Fruit fly (Drosophila melanogaster): ENCODE measurements around the gene chp.

Gene chp

DNA sequence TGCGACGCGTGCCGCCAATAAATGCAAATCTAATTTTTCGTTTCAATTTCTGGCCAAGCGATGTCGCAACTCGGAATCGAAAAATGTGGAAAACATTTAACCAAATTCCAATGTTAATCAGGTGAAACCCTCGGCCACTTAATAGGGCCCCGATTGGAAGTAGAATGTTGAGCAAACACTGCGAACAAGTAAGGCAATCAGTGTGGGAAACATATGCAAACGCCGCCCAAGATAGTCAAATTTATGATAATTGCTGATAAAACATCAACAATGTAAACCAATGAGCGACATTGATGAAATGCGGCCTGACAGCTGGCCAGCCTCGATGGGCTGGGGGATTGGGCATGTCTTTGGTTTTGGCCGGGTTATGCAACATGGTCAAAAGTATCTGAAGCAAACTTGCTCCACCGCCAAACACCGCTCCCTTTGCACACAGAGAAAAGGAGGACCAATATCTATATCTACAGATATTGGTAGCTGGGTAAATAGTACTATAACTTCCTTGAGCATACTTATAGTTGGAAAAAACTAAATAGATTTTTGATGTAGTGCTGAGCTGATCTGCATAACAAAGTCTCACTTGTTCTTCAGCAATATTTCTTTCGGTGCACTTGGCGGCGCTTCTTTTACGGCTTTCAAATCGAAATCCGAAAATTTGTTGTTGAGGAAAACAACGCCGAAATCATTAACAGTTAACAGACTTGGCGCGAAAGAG lies 36.9 kb upstream of the chp start (continued):
- peak; percentile 59; the same call in 1 of the 2 replicates for TF ChIP-seq bowl (GFP tag; IDR thresholded peaks at IDR 0.05)
- TF ChIP-seq mirr (GFP tag; optimal IDR thresholded peaks at IDR 0.05) = no peak
- TF ChIP-seq CG32532 (GFP tag; IDR thresholded peaks at IDR 0.05) = peak; percentile 14; the same call in 1 of the 2 replicates
- no peak for TF ChIP-seq CG13287 (GFP tag; IDR thresholded peaks at IDR 0.05; ENCODE audit: partially characterized antibody)
- peak; percentile 74 for TF ChIP-seq CG30403 (GFP tag; optimal IDR thresholded peaks at IDR 0.05)
- peak; percentile 44 for TF ChIP-seq CG13123 (GFP tag; optimal IDR thresholded peaks at IDR 0.05)
- no peak for TF ChIP-seq HmgZ (tag; optimal IDR thresholded peaks at IDR 0.05)
- no peak for TF ChIP-seq fd102C (GFP tag; optimal IDR thresholded peaks at IDR 0.05)
- TF ChIP-seq Dll (GFP tag; IDR thresholded peaks at IDR 0.05; ENCODE audit: partially characterized antibody) = no peak
- no peak for TF ChIP-seq CG9215 (GFP tag; IDR thresholded peaks at IDR 0.05)
- TF ChIP-seq Rfx (GFP tag; IDR thresholded peaks at IDR 0.05) = peak; percentile 67
- no peak for TF ChIP-seq CG12769 (tag; optimal IDR thresholded peaks at IDR 0.05)
- no peak for TF ChIP-seq ftz-f1 (GFP tag; optimal IDR thresholded peaks at IDR 0.05)
- peak; percentile 71 for TF ChIP-seq Six4 (GFP tag; optimal IDR thresholded peaks at IDR 0.05)
- peak; percentile 59 for TF ChIP-seq pb (GFP tag; optimal IDR thresholded peaks at IDR 0.05)
- TF ChIP-seq CG14860 (GFP tag; IDR thresholded peaks at IDR 0.05; ENCODE audit: partially characterized antibody) = no peak
- peak; percentile 85 for TF ChIP-seq nmo (GFP tag; optimal IDR thresholded peaks at IDR 0.05)
- TF ChIP-seq sob (GFP tag; IDR thresholded peaks at IDR 0.05) = peak; percentile 77
- TF ChIP-seq yki (optimal IDR thresholded peaks at IDR 0.05) = no peak
- TF ChIP-seq CG2202 (tag; optimal IDR thresholded peaks at IDR 0.05) = no peak
- no peak for TF ChIP-seq Bdp1 (GFP tag; optimal IDR thresholded peaks at IDR 0.05)
- no peak for TF ChIP-seq CG15011 (GFP tag; optimal IDR thresholded peaks at IDR 0.05)
- TF ChIP-seq CG15073 (GFP tag; optimal IDR thresholded peaks at IDR 0.05) = no peak
- TF ChIP-seq CG7745 (tag; optimal IDR thresholded peaks at IDR 0.05) = no peak
- no peak for TF ChIP-seq CG8478 (optimal IDR thresholded peaks at IDR 0.05)
- peak; percentile 40 for TF ChIP-seq CG10431 (GFP tag; optimal IDR thresholded peaks at IDR 0.05)
- peak; percentile 97 for TF ChIP-seq Awh (GFP tag; IDR thresholded peaks at IDR 0.05)
- no peak for TF ChIP-seq Scr (GFP tag; IDR thresholded peaks at IDR 0.05; ENCODE audit: partially characterized antibody)
- no peak for TF ChIP-seq Hr39 (optimal IDR thresholded peaks at IDR 0.05)
- peak; percentile 61 for TF ChIP-seq Fer3 (tag; optimal IDR thresholded peaks at IDR 0.05)
- TF ChIP-seq fd3F (GFP tag; optimal IDR thresholded peaks at IDR 0.05) = peak; percentile 48
- TF ChIP-seq CG11560 (tag; IDR thresholded peaks at IDR 0.05) = 0 out of 3 replicates have a peak, but pooled peaks have one; percentile 22
- peak; percentile 74 for TF ChIP-seq CG5953 (GFP tag; IDR thresholded peaks at IDR 0.05)
- peak; percentile 73 for TF ChIP-seq CG17829 (tag; optimal IDR thresholded peaks at IDR 0.05)
- TF ChIP-seq Hsf (GFP tag; optimal IDR thresholded peaks at IDR 0.05) = peak; percentile 56
- TF ChIP-seq CG31388 (GFP tag; optimal IDR thresholded peaks at IDR 0.05) = no peak
- peak; percentile 29 for TF ChIP-seq CG4282 (GFP tag; optimal IDR thresholded peaks at IDR 0.05)
- TF ChIP-seq CG5245 (GFP tag; optimal IDR thresholded peaks at IDR 0.05) = peak; percentile 76
- peak; percentile 18 for TF ChIP-seq Jarid2 (GFP tag; optimal IDR thresholded peaks at IDR 0.05)
- TF ChIP-seq CG2875 (GFP tag; optimal IDR thresholded peaks at IDR 0.05) = peak; percentile 55
- TF ChIP-seq fru (optimal IDR thresholded peaks at IDR 0.05) = no peak
- no peak for TF ChIP-seq pan (optimal IDR thresholded peaks at IDR 0.05)
- peak in 1 of 2 experiments; percentile 85 for TF ChIP-seq pan (GFP tag; optimal IDR thresholded peaks at IDR 0.05 in 1 of 2, IDR thresholded peaks at IDR 0.05 in 1 of 2)
- peak; percentile 64 for TF ChIP-seq CG7357 (GFP tag; IDR thresholded peaks at IDR 0.05)
- TF ChIP-seq ab (GFP tag; optimal IDR thresholded peaks at IDR 0.05) = peak; percentile 1
- no peak for TF ChIP-seq lov (optimal IDR thresholded peaks at IDR 0.05)
- TF ChIP-seq lov (GFP tag; IDR thresholded peaks at IDR 0.05) = peak; percentile 80; the same call in 2 of the 3 replicates
- TF ChIP-seq CG4730 (GFP tag; IDR thresholded peaks at IDR 0.05) = peak; percentile 62
- no peak for TF ChIP-seq CG42726 (GFP tag; IDR thresholded peaks at IDR 0.05; ENCODE audit: partially characterized antibody)
- TF ChIP-seq prd (optimal IDR thresholded peaks at IDR 0.05) = no peak
- TF ChIP-seq prd (GFP tag; IDR thresholded peaks at IDR 0.05) = peak; percentile 79
- no peak for TF ChIP-seq p53 (GFP tag; optimal IDR thresholded peaks at IDR 0.05)

Measured in whole organism, embryonic.